Worm (Caenorhabditis elegans): Measurements from ENCODE around the gene E02C12.11.

DNA sequence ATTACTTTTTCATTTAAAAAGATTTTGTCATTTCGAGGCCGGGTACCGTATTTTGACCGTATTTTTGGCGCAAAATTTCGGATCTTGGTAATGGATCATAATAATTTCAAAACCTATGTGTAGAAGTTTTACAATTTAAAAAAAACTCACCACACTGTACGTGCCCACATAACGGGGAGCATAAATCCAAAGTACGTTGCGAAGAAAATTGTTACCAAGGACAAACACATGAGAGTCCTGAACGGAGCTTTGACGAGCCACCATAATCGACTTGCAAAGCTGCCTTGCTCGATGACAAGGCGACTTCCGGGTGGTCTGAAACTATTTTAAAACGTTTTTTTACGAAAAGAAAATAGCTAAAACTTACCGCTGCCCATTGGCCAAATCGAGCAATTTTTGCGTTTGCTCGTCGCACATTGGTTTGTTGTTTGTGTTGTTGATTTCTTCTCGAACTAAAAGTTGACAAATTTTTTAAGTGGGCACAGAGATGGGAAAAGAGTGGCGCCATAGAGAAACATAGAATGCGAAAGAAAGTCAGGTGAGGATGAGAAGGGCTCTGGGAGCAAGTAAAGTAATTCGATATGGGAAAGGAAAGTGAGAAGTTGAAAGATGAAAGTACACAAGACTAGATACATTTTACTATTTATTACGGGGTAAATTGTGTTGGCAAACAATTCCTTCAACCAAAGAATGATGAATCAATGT is 46.9 kb downstream of the E02C12.11 start:
- TF ChIP-seq sem-2 (GFP tag; optimal IDR thresholded peaks at IDR 0.05) = no peak
- no peak for TF ChIP-seq zip-8 (tag; optimal IDR thresholded peaks at IDR 0.05)
- TF ChIP-seq hlh-1 (tag; optimal IDR thresholded peaks at IDR 0.05) = no peak
- no peak for TF ChIP-seq pha-4 (tag; optimal IDR thresholded peaks at IDR 0.05)
